Fruit fly (Drosophila melanogaster) whole organism, embryonic: ENCODE data around the gene CG2608.

ENCODE experiments used
- Bgb ChIP-seq: fragments of 200-800 bp; sonication (Bioruptor generic); IDR thresholded peaks from 2 replicates; pipeline ENCODE4 v1.3.6; 2022; ENCODE audit warnings: missing biosample characterization, missing genetic modification characterization; ENCODE audit not compliant: partially characterized antibody
- CG1024 ChIP-seq: fragments of 200-800 bp; sonication (Bioruptor generic); IDR thresholded peaks from 2 replicates; pipeline ENCODE4 v1.3.6; 2022; ENCODE audit warnings: missing biosample characterization, missing genetic modification characterization
- CG10274 ChIP-seq: fragments of 200-800 bp; sonication (Bioruptor generic); optimal IDR thresholded peaks from 3 replicates; lab custom pipeline; 2017; ENCODE audit warnings: missing biosample characterization, mild to moderate bottlenecking, missing genetic modification characterization
- CG10565 ChIP-seq: fragments of 200-800 bp; sonication (Bioruptor generic); optimal IDR thresholded peaks from 3 replicates; lab custom pipeline; 2016; ENCODE audit warnings: missing biosample characterization, mild to moderate bottlenecking, missing genetic modification characterization
- CG11093 ChIP-seq: fragments of 200-800 bp; sonication (Bioruptor generic); IDR thresholded peaks from 3 replicates; pipeline ENCODE4 v1.3.6; 2022; ENCODE audit warnings: missing biosample characterization, missing genetic modification characterization
- CG11456 ChIP-seq: fragments of 200-800 bp; sonication (Bioruptor generic); IDR thresholded peaks from 3 replicates; pipeline ENCODE4 v1.3.6; 2022; ENCODE audit warnings: missing biosample characterization, missing genetic modification characterization
- CG11696 ChIP-seq: fragments of 200-800 bp; sonication (Bioruptor generic); IDR thresholded peaks from 2 replicates; pipeline ENCODE4 v1.3.6; 2022; ENCODE audit warnings: missing biosample characterization, missing genetic modification characterization
- CG12299 ChIP-seq: fragments of 200-800 bp; sonication (Bioruptor generic); optimal IDR thresholded peaks from 2 replicates; lab custom pipeline; 2018; ENCODE audit warnings: missing biosample characterization, mild to moderate bottlenecking, missing genetic modification characterization
- CG15011 ChIP-seq: fragments of 200-800 bp; sonication (Bioruptor generic); optimal IDR thresholded peaks from 3 replicates; lab custom pipeline; 2018; ENCODE audit warnings: missing biosample characterization, mild to moderate bottlenecking, missing genetic modification characterization
- CG16779 ChIP-seq: fragments of 200-800 bp; sonication (Bioruptor generic); IDR thresholded peaks from 2 replicates; pipeline ENCODE4 v1.3.6; 2022; ENCODE audit warnings: missing biosample characterization, missing genetic modification characterization
- CG18011 ChIP-seq: fragments of 200-800 bp; sonication (Bioruptor generic); optimal IDR thresholded peaks from 2 replicates; lab custom pipeline; 2017; ENCODE audit warnings: missing biosample characterization, missing genetic modification characterization, mild to moderate bottlenecking, moderate library complexity, missing genotype
- CG2202 ChIP-seq: fragments of 200-800 bp; sonication (Bioruptor generic); optimal IDR thresholded peaks from 2 replicates; lab custom pipeline; 2018; ENCODE audit warnings: missing biosample characterization, mild to moderate bottlenecking, missing genetic modification characterization
- CG2678 ChIP-seq: fragments of 200-800 bp; sonication (Bioruptor generic); optimal IDR thresholded peaks from 3 replicates; lab custom pipeline; 2019; ENCODE audit warnings: missing biosample characterization, mild to moderate bottlenecking, missing genetic modification characterization, moderate library complexity
- CG34224 ChIP-seq: fragments of 200-800 bp; sonication (Bioruptor generic); IDR thresholded peaks from 3 replicates; pipeline ENCODE4 v1.3.6; 2022; ENCODE audit warnings: missing biosample characterization, missing genetic modification characterization; ENCODE audit not compliant: partially characterized antibody
- CG4404 ChIP-seq: fragments of 200-800 bp; sonication (Bioruptor generic); IDR thresholded peaks from 2 replicates; pipeline ENCODE4 v1.3.6; 2022; ENCODE audit warnings: missing biosample characterization, missing genetic modification characterization
- CG4424 ChIP-seq: fragments of 200-800 bp; sonication (Bioruptor generic); optimal IDR thresholded peaks from 3 replicates; lab custom pipeline; 2016; ENCODE audit warnings: missing biosample characterization, missing genetic modification characterization
- CG4707 ChIP-seq: fragments of 200-800 bp; sonication (Bioruptor generic); optimal IDR thresholded peaks from 2 replicates; lab custom pipeline; 2018; ENCODE audit warnings: missing biosample characterization, mild to moderate bottlenecking, missing genetic modification characterization, moderate library complexity
- CG5245 ChIP-seq: fragments of 200-800 bp; sonication (Bioruptor generic); optimal IDR thresholded peaks from 3 replicates; lab custom pipeline; 2016; ENCODE audit warnings: missing biosample characterization, missing genetic modification characterization
- CG7556 ChIP-seq: fragments of 200-800 bp; sonication (Bioruptor generic); optimal IDR thresholded peaks from 2 replicates; lab custom pipeline; 2017; ENCODE audit warnings: missing biosample characterization, mild to moderate bottlenecking, missing genetic modification characterization
- CG9797 ChIP-seq: fragments of 200-800 bp; sonication (Bioruptor generic); optimal IDR thresholded peaks from 3 replicates; lab custom pipeline; 2018; ENCODE audit warnings: missing biosample characterization, mild to moderate bottlenecking, missing genetic modification characterization
- Ets97D ChIP-seq: fragments of 200-800 bp; sonication (Bioruptor generic); optimal IDR thresholded peaks from 3 replicates; lab custom pipeline; 2016; ENCODE audit warnings: missing biosample characterization, missing genetic modification characterization
- Hr3 ChIP-seq: fragments of 200-800 bp; sonication (Bioruptor generic); optimal IDR thresholded peaks from 3 replicates; lab custom pipeline; 2016; ENCODE audit warnings: missing biosample characterization, missing genetic modification characterization
- Hsf ChIP-seq: fragments of 200-800 bp; sonication (Bioruptor generic); optimal IDR thresholded peaks from 3 replicates; lab custom pipeline; 2016; ENCODE audit warnings: missing biosample characterization, missing genetic modification characterization
- Optix ChIP-seq: fragments of 200-800 bp; sonication (Bioruptor generic); IDR thresholded peaks from 3 replicates; pipeline ENCODE4 v1.3.6; 2022; ENCODE audit warnings: missing biosample characterization, missing genetic modification characterization
- PHDP ChIP-seq: fragments of 200-800 bp; sonication (Bioruptor generic); optimal IDR thresholded peaks from 3 replicates; lab custom pipeline; 2018; ENCODE audit warnings: missing biosample characterization, mild to moderate bottlenecking, missing genetic modification characterization, moderate library complexity
- Sin3A ChIP-seq: fragments of >200 bp; optimal IDR thresholded peaks from 2 replicates; lab custom pipeline; 2018
- Vsx1 ChIP-seq: fragments of 200-800 bp; sonication (Bioruptor generic); optimal IDR thresholded peaks from 2 replicates; lab custom pipeline; 2017; ENCODE audit warnings: missing biosample characterization, mild to moderate bottlenecking, missing genetic modification characterization, missing genetic modification reagents
- ab ChIP-seq: fragments of 200-800 bp; sonication (Bioruptor generic); optimal IDR thresholded peaks from 2 replicates; lab custom pipeline; 2016; ENCODE audit warnings: missing biosample characterization, missing genetic modification characterization
- amos ChIP-seq: fragments of 200-800 bp; sonication (Bioruptor generic); IDR thresholded peaks from 2 replicates; pipeline ENCODE4 v1.3.6; 2022; ENCODE audit warnings: missing biosample characterization, missing genetic modification characterization; ENCODE audit not compliant: partially characterized antibody
- ara ChIP-seq: fragments of 200-800 bp; sonication (Bioruptor generic); IDR thresholded peaks from 2 replicates; pipeline ENCODE4 v1.3.6; 2022; ENCODE audit warnings: missing biosample characterization, missing genetic modification characterization
- ato ChIP-seq: fragments of 200-800 bp; sonication (Bioruptor generic); IDR thresholded peaks from 2 replicates; pipeline ENCODE4 v1.3.6; 2022; ENCODE audit warnings: missing biosample characterization, missing genetic modification characterization; ENCODE audit not compliant: partially characterized antibody
- cg ChIP-seq: fragments of 200-800 bp; sonication (Bioruptor generic); optimal IDR thresholded peaks from 3 replicates; lab custom pipeline; 2019; ENCODE audit warnings: missing biosample characterization, mild to moderate bottlenecking, missing genetic modification characterization, moderate library complexity
- chm ChIP-seq: fragments of 200-800 bp; sonication (Bioruptor generic); IDR thresholded peaks from 2 replicates; pipeline ENCODE4 v1.3.6; 2022; ENCODE audit warnings: missing biosample characterization, missing genetic modification characterization
- eyg ChIP-seq: fragments of 200-800 bp; sonication (Bioruptor generic); optimal IDR thresholded peaks from 3 replicates; lab custom pipeline; 2016; ENCODE audit warnings: missing biosample characterization, missing genetic modification characterization
- fu2 ChIP-seq: fragments of 200-800 bp; sonication (Bioruptor generic); optimal IDR thresholded peaks from 2 replicates; lab custom pipeline; 2016; ENCODE audit warnings: missing biosample characterization, missing genetic modification characterization
- gcm2 ChIP-seq: fragments of 200-800 bp; sonication (Bioruptor generic); optimal IDR thresholded peaks from 2 replicates; lab custom pipeline; 2016; ENCODE audit warnings: missing biosample characterization, missing genetic modification characterization
- grau ChIP-seq: fragments of 200-800 bp; optimal IDR thresholded peaks from 3 replicates; lab custom pipeline; 2019; ENCODE audit warnings: missing biosample characterization, mild to moderate bottlenecking, missing genetic modification characterization, moderate library complexity
- hkb ChIP-seq, 2 experiments: fragments of 200-800 bp in 1 of 2; fragments of >200 bp in 1 of 2; sonication (Bioruptor generic) in 1 of 2; IDR thresholded peaks in 1 of 2; optimal IDR thresholded peaks in 1 of 2; 2 replicates each; pipeline versions ENCODE4 v1.3.6 to Lab custom; 2017 to 2022; ENCODE audit warnings: missing biosample characterization in 1 of 2, missing genetic modification characterization in 1 of 2
- jigr1 ChIP-seq: fragments of 200-800 bp; sonication (Bioruptor generic); IDR thresholded peaks from 3 replicates; pipeline ENCODE4 v1.3.6; 2022; ENCODE audit warnings: missing biosample characterization, missing genetic modification characterization
- ken ChIP-seq: fragments of 200-800 bp; sonication (Bioruptor generic); IDR thresholded peaks from 3 replicates; pipeline ENCODE4 v1.3.6; 2022; ENCODE audit warnings: missing biosample characterization, missing genetic modification characterization
- kni ChIP-seq: fragments of 200-800 bp; sonication (Bioruptor generic); optimal IDR thresholded peaks from 3 replicates; lab custom pipeline; 2017; ENCODE audit warnings: mild to moderate bottlenecking, missing biosample characterization, missing genetic modification reagents, missing genetic modification characterization
- mam ChIP-seq: fragments of 200-800 bp; sonication (Bioruptor generic); optimal IDR thresholded peaks from 3 replicates; lab custom pipeline; 2016; ENCODE audit warnings: missing biosample characterization, missing genetic modification characterization
- mld ChIP-seq: fragments of 200-800 bp; sonication (Bioruptor generic); IDR thresholded peaks from 3 replicates; pipeline ENCODE4 v1.3.6; 2022; ENCODE audit warnings: missing biosample characterization, missing genetic modification characterization; ENCODE audit not compliant: partially characterized antibody
- pan ChIP-seq, 4 experiments: fragments of >200 bp in 3 of 4; fragments of 200-800 bp in 1 of 4; sonication (Bioruptor generic) in 1 of 4; optimal IDR thresholded peaks in 3 of 4; IDR thresholded peaks in 1 of 4; 2 replicates each; pipeline versions ENCODE4 v1.3.6 to Lab custom; 2017 to 2022; ENCODE audit warnings: missing biosample characterization in 2 of 4, missing genetic modification characterization in 2 of 4, mixed read lengths in 1 of 4
- pros ChIP-seq: fragments of 200-800 bp; sonication (Bioruptor generic); optimal IDR thresholded peaks from 3 replicates; lab custom pipeline; 2019; ENCODE audit warnings: missing biosample characterization, mild to moderate bottlenecking, missing genetic modification characterization, moderate library complexity
- seq ChIP-seq: fragments of 200-800 bp; sonication (Bioruptor generic); IDR thresholded peaks from 2 replicates; pipeline ENCODE4 v1.3.6; 2022; ENCODE audit warnings: missing biosample characterization, missing genetic modification characterization
- shn ChIP-seq: fragments of 200-800 bp; sonication (Bioruptor generic); optimal IDR thresholded peaks from 3 replicates; lab custom pipeline; 2016; ENCODE audit warnings: missing biosample characterization, missing genetic modification characterization
- slou ChIP-seq: fragments of 200-800 bp; sonication (Bioruptor generic); optimal IDR thresholded peaks from 3 replicates; lab custom pipeline; 2016; ENCODE audit warnings: missing biosample characterization, missing genetic modification characterization
- so ChIP-seq: fragments of 200-800 bp; sonication (Bioruptor generic); IDR thresholded peaks from 3 replicates; pipeline ENCODE4 v1.3.6; 2022; ENCODE audit warnings: missing biosample characterization, missing genetic modification characterization
- wdn ChIP-seq: fragments of 200-800 bp; sonication (Bioruptor generic); IDR thresholded peaks from 2 replicates; pipeline ENCODE4 v1.3.6; 2022; ENCODE audit warnings: missing biosample characterization, missing genetic modification characterization
- yki ChIP-seq: fragments of >200 bp; optimal IDR thresholded peaks from 3 replicates; lab custom pipeline; 2018

Gene CG2608

DNA sequence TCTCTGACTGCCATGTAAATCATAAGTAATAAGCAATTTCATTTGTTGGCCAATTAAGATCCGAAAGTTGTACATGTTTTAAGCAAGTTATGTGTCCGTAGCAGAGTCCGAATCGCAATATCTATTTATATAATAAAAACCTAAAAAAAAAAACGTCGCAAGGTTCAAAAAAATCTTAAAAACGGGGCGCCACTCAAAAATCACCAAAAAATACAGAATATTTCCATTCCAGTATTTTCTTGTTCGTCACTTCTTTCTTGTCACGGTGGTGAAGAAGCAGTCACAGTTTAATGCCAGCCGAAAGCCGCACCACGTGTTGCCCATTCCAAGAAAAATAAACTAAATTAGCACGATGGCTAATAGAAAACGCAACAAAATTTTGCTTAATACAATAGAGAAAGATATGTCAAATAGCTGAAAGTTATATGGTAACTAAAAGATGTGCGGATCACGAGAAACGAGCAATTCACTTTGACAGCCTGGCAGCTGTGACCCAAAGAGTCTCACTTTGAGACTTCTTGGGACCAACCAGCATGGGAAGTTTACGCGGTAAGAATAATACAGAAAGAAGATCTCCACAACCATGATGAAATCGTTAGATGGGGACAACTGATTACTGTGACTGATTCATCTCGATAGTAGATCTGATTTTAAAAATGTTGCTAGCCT is 1.8 kb downstream of the CG2608 start (continued):
- TF ChIP-seq fu2 (GFP tag; lab: Kevin White, UChicago) (peak; percentile 49), ken (no peak), hkb (optimal IDR thresholded peaks at IDR 0.05; lab: Kevin White, UChicago) (no peak), hkb (GFP tag; IDR thresholded peaks at IDR 0.05; lab: Robert Waterston, UW) (no peak), CG34224 (GFP tag; lab: Robert Waterston, UW) (no peak), Hr3 (GFP tag; lab: Kevin White, UChicago) (no peak), eyg (GFP tag; lab: Kevin White, UChicago) (no peak), CG7556 (GFP tag; lab: Kevin White, UChicago) (no peak), grau (tag; lab: Kevin White, UChicago) (peak; percentile 15), jigr1 (GFP tag; lab: Robert Waterston, UW) (no peak), seq (no peak), CG5245 (GFP tag; lab: Kevin White, UChicago) (no peak), CG4404 (GFP tag; lab: Robert Waterston, UW) (no peak), CG18011 (GFP tag; lab: Kevin White, UChicago) (no peak), CG16779 (GFP tag; lab: Robert Waterston, UW) (no peak), ab (GFP tag; lab: Kevin White, UChicago) (no peak), kni (GFP tag; lab: Kevin White, UChicago) (no peak), Ets97D (GFP tag; lab: Kevin White, UChicago) (peak; percentile 55), PHDP (tag; lab: Kevin White, UChicago) (no peak), CG12299 (tag; lab: Kevin White, UChicago) (no peak), cg (GFP tag; lab: Kevin White, UChicago) (no peak), CG11093 (GFP tag; lab: Robert Waterston, UW) (no peak), Sin3A (peak; percentile 22), CG2678 (no peak), so (GFP tag; lab: Robert Waterston, UW) (no peak), Vsx1 (GFP tag; lab: Kevin White, UChicago) (no peak), pros (GFP tag; lab: Kevin White, UChicago) (no peak), yki (lab: Kevin White, UChicago) (no peak), CG1024 (GFP tag; lab: Robert Waterston, UW) (no peak), Optix (GFP tag; lab: Robert Waterston, UW) (no peak), slou (no peak), shn (GFP tag; lab: Kevin White, UChicago) (no peak), CG11696 (GFP tag; lab: Robert Waterston, UW) (no peak), CG10565 (GFP tag; lab: Kevin White, UChicago) (no peak), ato (GFP tag; lab: Robert Waterston, UW) (no peak), CG15011 (GFP tag; lab: Kevin White, UChicago) (no peak), amos (GFP tag; lab: Robert Waterston, UW) (no peak), CG2202 (tag; lab: Kevin White, UChicago) (no peak), CG10274 (GFP tag; lab: Kevin White, UChicago) (no peak), Bgb (GFP tag; lab: Robert Waterston, UW) (no peak), mam (GFP tag; lab: Kevin White, UChicago) (no peak), pan (optimal IDR thresholded peaks at IDR 0.05; lab: Kevin White, UChicago) (no peak), pan (GFP tag; optimal IDR thresholded peaks at IDR 0.05 in 1 of 2, IDR thresholded peaks at IDR 0.05 in 1 of 2) (no peak), CG4707 (GFP tag; lab: Kevin White, UChicago) (no peak), chm (GFP tag; lab: Robert Waterston, UW) (no peak), mld (GFP tag; lab: Robert Waterston, UW) (no peak), gcm2 (GFP tag; lab: Kevin White, UChicago) (no peak), wdn (GFP tag; lab: Robert Waterston, UW) (no peak), CG11456 (GFP tag; lab: Robert Waterston, UW) (no peak), CG9797 (GFP tag; lab: Kevin White, UChicago) (peak; percentile 89), CG4424 (GFP tag; lab: Kevin White, UChicago) (no peak), Hsf (GFP tag; lab: Kevin White, UChicago) (no peak), ara (no peak)
